Fruit fly (Drosophila melanogaster) whole organism, embryonic: ENCODE results near the gene CG14419.
A peak's percentile ranks its signal among the peaks of the same experiment; 100 is the strongest.

Experiments
- Adf1 ChIP-seq: fragments of 200-800 bp; sonication (Bioruptor generic); IDR thresholded peaks from 2 replicates; pipeline ENCODE4 v1.3.6; 2022; ENCODE audit warnings: missing biosample characterization, missing genetic modification characterization
- Atf-2 ChIP-seq: fragments of 200-800 bp; sonication (Bioruptor generic); optimal IDR thresholded peaks from 2 replicates; lab custom pipeline; 2016; ENCODE audit warnings: missing biosample characterization, missing genetic modification characterization
- Atf6 ChIP-seq: fragments of 200-800 bp; sonication (Bioruptor generic); IDR thresholded peaks from 2 replicates; pipeline ENCODE4 v1.3.6; 2022; ENCODE audit warnings: missing biosample characterization, missing genetic modification characterization
- Awh ChIP-seq: fragments of 200-800 bp; sonication (Bioruptor generic); IDR thresholded peaks from 2 replicates; pipeline ENCODE4, ENCODE4 v1.3.6; 2022; ENCODE audit warnings: missing biosample characterization, missing genetic modification characterization
- BEAF-32 ChIP-seq: fragments of 200-800 bp; sonication (Bioruptor generic); optimal IDR thresholded peaks from 3 replicates; lab custom pipeline; 2017; ENCODE audit warnings: missing biosample characterization, missing genetic modification characterization, mild to moderate bottlenecking, moderate library complexity, missing genetic modification reagents
- Bteb2 ChIP-seq: fragments of 200-800 bp; sonication (Bioruptor generic); optimal IDR thresholded peaks from 2 replicates; lab custom pipeline; 2016; ENCODE audit warnings: missing biosample characterization, missing genetic modification characterization
- CG10267 ChIP-seq: fragments of 200-800 bp; sonication (Bioruptor generic); optimal IDR thresholded peaks from 2 replicates; lab custom pipeline; 2018; ENCODE audit warnings: missing biosample characterization, mild to moderate bottlenecking, missing genetic modification characterization, moderate library complexity
- CG10431 ChIP-seq: fragments of 200-800 bp; sonication (Bioruptor generic); optimal IDR thresholded peaks from 3 replicates; lab custom pipeline; 2018; ENCODE audit warnings: missing biosample characterization, mild to moderate bottlenecking, missing genetic modification characterization
- CG11085 ChIP-seq: fragments of 200-800 bp; sonication (Bioruptor generic); IDR thresholded peaks from 2 replicates; pipeline ENCODE4 v1.3.6; 2022; ENCODE audit warnings: missing biosample characterization, missing genetic modification characterization
- CG11247 ChIP-seq: fragments of 200-800 bp; sonication (Bioruptor generic); IDR thresholded peaks from 2 replicates; pipeline ENCODE4 v1.3.6; 2022; ENCODE audit warnings: missing biosample characterization, missing genetic modification characterization
- CG1233 ChIP-seq: fragments of 200-800 bp; sonication (Bioruptor generic); optimal IDR thresholded peaks from 4 replicates; lab custom pipeline; 2018; ENCODE audit warnings: missing biosample characterization, mild to moderate bottlenecking, missing genetic modification characterization
- CG13296 ChIP-seq: fragments of 200-800 bp; sonication (Bioruptor generic); optimal IDR thresholded peaks from 3 replicates; lab custom pipeline; 2018; ENCODE audit warnings: missing biosample characterization, mild to moderate bottlenecking, missing genetic modification characterization
- CG14710 ChIP-seq: fragments of 200-800 bp; sonication (Bioruptor generic); optimal IDR thresholded peaks from 3 replicates; lab custom pipeline; 2019; ENCODE audit warnings: missing biosample characterization, mild to moderate bottlenecking, missing genetic modification characterization, moderate library complexity
- CG15073 ChIP-seq: fragments of 200-800 bp; sonication (Bioruptor generic); optimal IDR thresholded peaks from 2 replicates; lab custom pipeline; 2016; ENCODE audit warnings: missing biosample characterization, missing genetic modification characterization
- CG15601 ChIP-seq: fragments of 200-800 bp; sonication (Bioruptor generic); optimal IDR thresholded peaks from 3 replicates; lab custom pipeline; 2019; ENCODE audit warnings: missing biosample characterization, mild to moderate bottlenecking, missing genetic modification characterization, moderate library complexity
- CG16813 ChIP-seq: fragments of 200-800 bp; sonication (Bioruptor generic); IDR thresholded peaks from 3 replicates; pipeline ENCODE4 v1.3.6; 2022; ENCODE audit warnings: missing biosample characterization, missing genetic modification characterization; ENCODE audit not compliant: partially characterized antibody
- CG18619 ChIP-seq: fragments of 200-800 bp; sonication (Bioruptor generic); optimal IDR thresholded peaks from 3 replicates; lab custom pipeline; 2017; ENCODE audit warnings: missing biosample characterization, mild to moderate bottlenecking, missing genetic modification characterization
- CG2202 ChIP-seq: fragments of 200-800 bp; sonication (Bioruptor generic); optimal IDR thresholded peaks from 2 replicates; lab custom pipeline; 2018; ENCODE audit warnings: missing biosample characterization, mild to moderate bottlenecking, missing genetic modification characterization
- CG33213 ChIP-seq: fragments of 200-800 bp; sonication (Bioruptor generic); optimal IDR thresholded peaks from 3 replicates; lab custom pipeline; 2016; ENCODE audit warnings: missing biosample characterization, missing genetic modification characterization
- CG4854 ChIP-seq: fragments of 200-800 bp; sonication (Bioruptor generic); optimal IDR thresholded peaks from 2 replicates; lab custom pipeline; 2016; ENCODE audit warnings: missing biosample characterization, missing genetic modification characterization, inconsistent platforms
- CG6175 ChIP-seq: fragments of 200-800 bp; sonication (Bioruptor generic); IDR thresholded peaks from 3 replicates; pipeline ENCODE4 v1.3.6; 2022; ENCODE audit warnings: missing biosample characterization, missing genetic modification characterization
- CG6689 ChIP-seq: fragments of 200-800 bp; sonication (Bioruptor generic); IDR thresholded peaks from 2 replicates; pipeline ENCODE4 v1.3.6; 2022; ENCODE audit warnings: missing biosample characterization, missing genetic modification characterization
- CG6791 ChIP-seq: fragments of 200-800 bp; sonication (Bioruptor generic); IDR thresholded peaks from 3 replicates; pipeline ENCODE4 v1.3.6; 2022; ENCODE audit warnings: missing biosample characterization, missing genetic modification characterization; ENCODE audit not compliant: partially characterized antibody
- CG7372 ChIP-seq: fragments of 200-800 bp; sonication (Bioruptor generic); IDR thresholded peaks from 2 replicates; pipeline ENCODE4 v1.3.6; 2022; ENCODE audit warnings: missing biosample characterization, missing genetic modification characterization
- CG9727 ChIP-seq: fragments of 200-800 bp; sonication (Bioruptor generic); optimal IDR thresholded peaks from 3 replicates; lab custom pipeline; 2017; ENCODE audit warnings: missing biosample characterization, mild to moderate bottlenecking, missing genetic modification characterization
- CG9876 ChIP-seq: fragments of 200-800 bp; sonication (Bioruptor generic); optimal IDR thresholded peaks from 2 replicates; lab custom pipeline; 2016; ENCODE audit warnings: missing biosample characterization, missing genetic modification characterization
- Hand ChIP-seq: fragments of 200-800 bp; sonication (Bioruptor generic); optimal IDR thresholded peaks from 2 replicates; lab custom pipeline; 2017; ENCODE audit warnings: mild to moderate bottlenecking, missing biosample characterization, missing genetic modification reagents, missing genetic modification characterization
- Hmx ChIP-seq: fragments of 200-800 bp; sonication (Bioruptor generic); optimal IDR thresholded peaks from 2 replicates; lab custom pipeline; 2016; ENCODE audit warnings: missing biosample characterization, missing genetic modification characterization
- Hr3 ChIP-seq: fragments of 200-800 bp; sonication (Bioruptor generic); optimal IDR thresholded peaks from 3 replicates; lab custom pipeline; 2016; ENCODE audit warnings: missing biosample characterization, missing genetic modification characterization
- MTF-1 ChIP-seq: fragments of 200-800 bp; sonication (Bioruptor generic); optimal IDR thresholded peaks from 2 replicates; lab custom pipeline; 2018; ENCODE audit warnings: missing biosample characterization, mild to moderate bottlenecking, missing genetic modification characterization, borderline replicate concordance
- Meics ChIP-seq: fragments of 200-800 bp; sonication (Bioruptor generic); optimal IDR thresholded peaks from 2 replicates; lab custom pipeline; 2017; ENCODE audit warnings: missing biosample characterization, mild to moderate bottlenecking, missing genetic modification characterization
- Myb ChIP-seq: fragments of 200-800 bp; sonication (Bioruptor generic); optimal IDR thresholded peaks from 2 replicates; lab custom pipeline; 2016; ENCODE audit warnings: missing biosample characterization, missing genetic modification characterization
- NC2β ChIP-seq: fragments of 200-800 bp; sonication (Bioruptor generic); optimal IDR thresholded peaks from 2 replicates; lab custom pipeline; 2016; ENCODE audit warnings: missing biosample characterization, missing genetic modification characterization
- NfI ChIP-seq: fragments of 200-800 bp; sonication (Bioruptor generic); optimal IDR thresholded peaks from 3 replicates; lab custom pipeline; 2018; ENCODE audit warnings: missing biosample characterization, mild to moderate bottlenecking, missing genetic modification characterization, moderate library complexity
- Ravus ChIP-seq: fragments of 200-800 bp; sonication (Bioruptor generic); IDR thresholded peaks from 2 replicates; pipeline ENCODE4 v1.3.6; 2022; ENCODE audit warnings: missing biosample characterization, missing genetic modification characterization
- Sox102F ChIP-seq: fragments of 200-800 bp; sonication (Bioruptor generic); optimal IDR thresholded peaks from 2 replicates; lab custom pipeline; 2018; ENCODE audit warnings: missing biosample characterization, mild to moderate bottlenecking, missing genetic modification characterization, moderate library complexity
- Tbp ChIP-seq: fragments of >200 bp; optimal IDR thresholded peaks from 2 replicates; lab custom pipeline; 2018; ENCODE audit warnings: missing biosample characterization, missing genetic modification characterization
- aop ChIP-seq: fragments of 200-800 bp; sonication (Bioruptor generic); IDR thresholded peaks from 2 replicates; pipeline ENCODE4 v1.3.6; 2022; ENCODE audit warnings: missing biosample characterization, missing genetic modification characterization
- ato ChIP-seq: fragments of 200-800 bp; sonication (Bioruptor generic); IDR thresholded peaks from 2 replicates; pipeline ENCODE4 v1.3.6; 2022; ENCODE audit warnings: missing biosample characterization, missing genetic modification characterization; ENCODE audit not compliant: partially characterized antibody
- chinmo ChIP-seq: fragments of 200-800 bp; sonication (Bioruptor generic); IDR thresholded peaks from 4 replicates; pipeline ENCODE4 v1.3.6; 2022; ENCODE audit warnings: missing biosample characterization, missing genetic modification characterization; ENCODE audit not compliant: partially characterized antibody
- cwo ChIP-seq: fragments of 200-800 bp; sonication (Bioruptor generic); optimal IDR thresholded peaks from 3 replicates; lab custom pipeline; 2017; ENCODE audit warnings: missing biosample characterization, missing genetic modification characterization, mild to moderate bottlenecking, moderate library complexity, missing genetic modification reagents
- gsb ChIP-seq: fragments of 200-800 bp; sonication (Bioruptor generic); IDR thresholded peaks from 2 replicates; pipeline ENCODE4 v1.3.6; 2022; ENCODE audit warnings: missing biosample characterization, missing genetic modification characterization
- lmd ChIP-seq: fragments of 200-800 bp; sonication (Bioruptor generic); IDR thresholded peaks from 2 replicates; pipeline ENCODE4 v1.3.6; 2022; ENCODE audit warnings: missing biosample characterization, missing genetic modification characterization
- ranshi ChIP-seq: fragments of 200-800 bp; sonication (Bioruptor generic); IDR thresholded peaks from 2 replicates; pipeline ENCODE4 v1.3.6; 2022; ENCODE audit warnings: missing biosample characterization, missing genetic modification characterization
- salm ChIP-seq: fragments of 200-800 bp; sonication (Bioruptor generic); optimal IDR thresholded peaks from 2 replicates; lab custom pipeline; 2018; ENCODE audit warnings: missing biosample characterization, mild to moderate bottlenecking, missing genetic modification characterization
- schlank ChIP-seq: fragments of 200-800 bp; sonication (Bioruptor generic); optimal IDR thresholded peaks from 2 replicates; lab custom pipeline; 2018; ENCODE audit warnings: missing biosample characterization, mild to moderate bottlenecking, missing genetic modification characterization
- sens-2 ChIP-seq: fragments of 200-800 bp; sonication (Bioruptor generic); IDR thresholded peaks from 2 replicates; pipeline ENCODE4 v1.3.6; 2022; ENCODE audit warnings: missing biosample characterization, missing genetic modification characterization
- slou ChIP-seq: fragments of 200-800 bp; sonication (Bioruptor generic); optimal IDR thresholded peaks from 3 replicates; lab custom pipeline; 2016; ENCODE audit warnings: missing biosample characterization, missing genetic modification characterization
- sna ChIP-seq: fragments of 200-800 bp; sonication (Bioruptor generic); IDR thresholded peaks from 2 replicates; pipeline ENCODE4 v1.3.6; 2022; ENCODE audit warnings: missing biosample characterization, missing genetic modification characterization; ENCODE audit not compliant: partially characterized antibody
- trem ChIP-seq: fragments of 200-800 bp; optimal IDR thresholded peaks from 3 replicates; lab custom pipeline; 2019; ENCODE audit warnings: missing biosample characterization, mild to moderate bottlenecking, missing genetic modification characterization, moderate library complexity
- vfl ChIP-seq: fragments of 200-800 bp; sonication (Bioruptor generic); optimal IDR thresholded peaks from 2 replicates; lab custom pipeline; 2016; ENCODE audit warnings: missing biosample characterization, missing genetic modification characterization
- zfh2 ChIP-seq: fragments of 200-800 bp; sonication (Bioruptor generic); optimal IDR thresholded peaks from 2 replicates; lab custom pipeline; 2016; ENCODE audit warnings: missing biosample characterization, missing genetic modification characterization

CG14419 gene

DNA sequence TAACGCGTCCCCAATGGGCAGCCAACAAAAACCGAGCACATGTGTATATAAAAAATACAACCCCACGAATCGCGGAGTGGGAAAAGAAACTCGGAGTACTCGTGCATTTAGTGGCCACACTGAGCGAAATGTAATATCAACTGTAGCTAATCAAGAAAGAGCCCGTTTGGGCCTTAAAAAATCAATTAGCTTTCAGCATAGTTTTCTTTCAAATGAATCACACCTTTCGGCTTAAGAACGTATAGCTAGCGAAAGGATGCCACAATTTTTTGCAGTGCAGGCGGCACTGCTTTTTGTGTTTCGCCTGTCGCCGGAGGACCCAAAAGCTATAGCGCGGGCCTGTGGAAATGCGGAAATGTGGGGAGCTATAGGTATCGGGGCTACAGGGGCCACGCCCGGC, 24.8 kb downstream of the CG14419 start (continued):
- TF ChIP-seq sens-2 (no peak), cwo (GFP tag; lab: Kevin White, UChicago) (peak; percentile 42), trem (tag; lab: Kevin White, UChicago) (no peak), CG9876 (no peak), CG4854 (no peak), CG2202 (tag; lab: Kevin White, UChicago) (no peak), CG14710 (tag; lab: Kevin White, UChicago) (no peak), CG15601 (tag; lab: Kevin White, UChicago) (no peak), Adf1 (no peak), Myb (GFP tag; lab: Kevin White, UChicago) (no peak), aop (GFP tag; lab: Robert Waterston, UW) (no peak), BEAF-32 (GFP tag; lab: Kevin White, UChicago) (no peak), CG11247 (GFP tag; lab: Robert Waterston, UW) (no peak), CG6175 (GFP tag; lab: Robert Waterston, UW) (no peak), CG10267 (no peak), CG7372 (GFP tag; lab: Robert Waterston, UW) (no peak), NC2β (GFP tag; lab: Kevin White, UChicago) (no peak), zfh2 (GFP tag; lab: Kevin White, UChicago) (no peak), ranshi (GFP tag; lab: Robert Waterston, UW) (0 out of 2 replicates have a peak, but pooled peaks have one; percentile 16), Sox102F (peak; percentile 55), Ravus (no peak; the same call in 1 of the 2 replicates), CG33213 (no peak), MTF-1 (GFP tag; lab: Kevin White, UChicago) (no peak), NfI (peak; percentile 18), Meics (peak; percentile 34), CG11085 (no peak), CG18619 (peak; percentile 28), sna (no peak), Atf-2 (GFP tag; lab: Kevin White, UChicago) (no peak), Bteb2 (no peak), chinmo (GFP tag; lab: Robert Waterston, UW) (no peak), CG13296 (GFP tag; lab: Kevin White, UChicago) (no peak), Tbp (GFP tag; lab: Kevin White, UChicago) (no peak), CG6689 (GFP tag; lab: Robert Waterston, UW) (peak; percentile 16; the same call in 1 of the 2 replicates), Hr3 (peak; percentile 14), CG16813 (GFP tag; lab: Robert Waterston, UW) (no peak), gsb (GFP tag; lab: Robert Waterston, UW) (no peak), CG15073 (no peak), Awh (no peak), Hmx (no peak), lmd (GFP tag; lab: Robert Waterston, UW) (peak; percentile 58), vfl (GFP tag; lab: Kevin White, UChicago) (no peak), schlank (no peak), CG10431 (GFP tag; lab: Kevin White, UChicago) (no peak), CG1233 (GFP tag; lab: Kevin White, UChicago) (no peak), Hand (GFP tag; lab: Kevin White, UChicago) (no peak), salm (tag; lab: Kevin White, UChicago) (no peak), Atf6 (GFP tag; lab: Robert Waterston, UW) (no peak), CG9727 (GFP tag; lab: Kevin White, UChicago) (peak; percentile 11), slou (GFP tag; lab: Kevin White, UChicago) (no peak), CG6791 (no peak), ato (GFP tag; lab: Robert Waterston, UW) (no peak)
